Worm (Caenorhabditis elegans): Measurements from ENCODE around the gene Y47D3A.14.

DNA sequence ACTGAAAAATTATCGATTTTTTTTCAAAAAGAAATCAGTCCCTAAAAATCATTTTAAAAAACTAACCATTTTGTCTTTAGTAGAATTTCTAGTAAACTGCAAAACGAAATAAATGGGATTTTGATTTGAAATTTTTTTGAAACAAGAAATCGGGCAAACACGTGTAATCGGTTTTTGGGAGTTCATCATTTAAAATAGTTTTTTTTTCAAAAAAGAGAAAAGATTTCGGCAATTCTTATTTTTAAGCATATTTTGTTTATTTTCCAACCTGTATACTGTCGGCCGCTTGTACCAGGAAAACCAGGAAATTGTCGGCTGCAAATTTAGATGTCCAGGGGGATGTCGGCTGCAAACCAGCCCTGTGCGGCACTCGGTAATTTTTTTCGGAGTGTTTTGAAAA, 4.7 kb downstream of the Y47D3A.14 start, which contains the start of gene elo-8:
- TF ChIP-seq efl-1 (GFP tag; optimal IDR thresholded peaks at IDR 0.05) (no peak), F39B2.1 (GFP tag; IDR thresholded peaks at IDR 0.05) (no peak), tbp1 (GFP tag; optimal IDR thresholded peaks at IDR 0.05) (no peak), ceh-40 (GFP tag; IDR thresholded peaks at IDR 0.05) (no peak), hlh-26 (GFP tag; conservative IDR thresholded peaks at IDR 0.05) (no peak), F49E8.2 (tag; optimal IDR thresholded peaks at IDR 0.05; ENCODE audit: insufficient read depth) (no peak), F37B4.10 (GFP tag; IDR thresholded peaks at IDR 0.05) (no peak), dpl-1 (GFP tag; optimal IDR thresholded peaks at IDR 0.05) (no peak), lin-35 (GFP tag; optimal IDR thresholded peaks at IDR 0.05) (no peak), pha-4 (tag; optimal IDR thresholded peaks at IDR 0.05) (no peak), ztf-3 (GFP tag; optimal IDR thresholded peaks at IDR 0.05) (no peak), nfya-1 (tag; optimal IDR thresholded peaks at IDR 0.05; ENCODE audit: borderline replicate concordance, insufficient read depth) (no peak), B0019.2 (GFP tag; conservative IDR thresholded peaks at IDR 0.05) (no peak)

Data from whole organism, young adult.